Worm (Caenorhabditis elegans): ENCODE data around the gene fbxa-73.

DNA sequence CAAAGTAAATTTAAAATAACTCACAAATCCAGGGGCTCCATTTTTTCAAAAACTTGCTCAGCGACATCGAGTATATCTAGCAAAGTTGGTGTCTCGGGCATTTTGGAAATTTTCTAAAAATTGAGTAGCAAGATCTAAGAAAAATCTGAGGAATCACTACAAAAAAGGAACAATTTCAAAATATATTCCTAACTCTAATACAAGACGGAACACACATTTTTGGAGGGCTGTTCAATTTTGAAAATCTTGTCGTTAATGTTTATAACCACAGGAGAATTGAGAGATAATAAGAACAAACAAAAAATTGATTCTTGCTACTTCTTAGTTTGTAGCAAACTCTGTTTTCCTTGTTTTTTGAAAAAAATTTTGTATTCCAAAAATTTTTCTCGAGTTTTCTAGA is 20.9 kb upstream of the fbxa-73 start, which contains the start of gene fbxa-47:
- TF ChIP-seq mab-9 (GFP tag; IDR thresholded peaks at IDR 0.05) = no peak
- TF ChIP-seq nhr-47 (tag; optimal IDR thresholded peaks at IDR 0.05) = no peak
- TF ChIP-seq nhr-76 (tag; optimal IDR thresholded peaks at IDR 0.05) = no peak
- TF ChIP-seq F16B12.6 (tag; optimal IDR thresholded peaks at IDR 0.05) = no peak
- no peak for TF ChIP-seq rnt-1 (tag; optimal IDR thresholded peaks at IDR 0.05)
- no peak for TF ChIP-seq fos-1 (tag; optimal IDR thresholded peaks at IDR 0.05)
- no peak for TF ChIP-seq snpc-4 (tag; optimal IDR thresholded peaks at IDR 0.05)
- TF ChIP-seq ama-1 (optimal IDR thresholded peaks at IDR 0.05) = no peak
- TF ChIP-seq unc-98 (GFP tag; IDR thresholded peaks at IDR 0.05) = no peak
- TF ChIP-seq nhr-237 (tag; optimal IDR thresholded peaks at IDR 0.05) = no peak
- no peak for TF ChIP-seq blmp-1 (tag; optimal IDR thresholded peaks at IDR 0.05)
- TF ChIP-seq aly-2 (tag; optimal IDR thresholded peaks at IDR 0.05) = no peak
- TF ChIP-seq nhr-77 (tag; optimal IDR thresholded peaks at IDR 0.05) = no peak
- TF ChIP-seq dsc-1 (tag; optimal IDR thresholded peaks at IDR 0.05) = no peak

Data from whole organism, L1 larva.